Worm (Caenorhabditis elegans): ENCODE measurements around the gene lips-1.

The lips-1 gene

ce11 chrX:12510148-12510785 is 17.7 kb downstream of the lips-1 start:
- TF ChIP-seq ceh-9 (tag; optimal IDR thresholded peaks at IDR 0.05) = no peak
- no peak for TF ChIP-seq fkh-2 (tag; optimal IDR thresholded peaks at IDR 0.05)
- peak; percentile 24 for TF ChIP-seq lsy-12 (tag; optimal IDR thresholded peaks at IDR 0.05)
- TF ChIP-seq nhr-76 (tag; optimal IDR thresholded peaks at IDR 0.05) = no peak
- TF ChIP-seq ama-1 (optimal IDR thresholded peaks at IDR 0.05) = no peak
- TF ChIP-seq skn-1 (tag; optimal IDR thresholded peaks at IDR 0.05) = no peak
- TF ChIP-seq mdl-1 (tag; optimal IDR thresholded peaks at IDR 0.05) = no peak
- peak; percentile 69 for TF ChIP-seq hmg-11 (tag; optimal IDR thresholded peaks at IDR 0.05)
- peak; percentile 45 for TF ChIP-seq tbx-2 (tag; optimal IDR thresholded peaks at IDR 0.05)
- TF ChIP-seq unc-62 (GFP tag; optimal IDR thresholded peaks at IDR 0.05) = peak; percentile 23
- peak; percentile 66 for TF ChIP-seq nfya-1 (tag; optimal IDR thresholded peaks at IDR 0.05; ENCODE audit: insufficient read depth)
- peak; percentile 8 for TF ChIP-seq snpc-4 (tag; optimal IDR thresholded peaks at IDR 0.05)
- no peak for TF ChIP-seq nhr-237 (tag; optimal IDR thresholded peaks at IDR 0.05)
- no peak for TF ChIP-seq elt-1 (tag; optimal IDR thresholded peaks at IDR 0.05)
- TF ChIP-seq R02D3.7 (tag; optimal IDR thresholded peaks at IDR 0.05) = no peak
- TF ChIP-seq elt-2 (tag; optimal IDR thresholded peaks at IDR 0.05) = no peak
- peak; percentile 48 for TF ChIP-seq egl-5 (tag; optimal IDR thresholded peaks at IDR 0.05)
- TF ChIP-seq nhr-77 (tag; optimal IDR thresholded peaks at IDR 0.05) = no peak
- no peak for TF ChIP-seq ceh-28 (tag; optimal IDR thresholded peaks at IDR 0.05)
- no peak for TF ChIP-seq nhr-28 (tag; optimal IDR thresholded peaks at IDR 0.05)
- TF ChIP-seq mml-1 (tag; optimal IDR thresholded peaks at IDR 0.05) = no peak
- TF ChIP-seq jun-1 (tag; optimal IDR thresholded peaks at IDR 0.05) = no peak
- TF ChIP-seq eor-1 (tag; optimal IDR thresholded peaks at IDR 0.05) = no peak
- TF ChIP-seq ztf-4 (tag; optimal IDR thresholded peaks at IDR 0.05) = peak; percentile 13
- TF ChIP-seq nhr-25 (tag; optimal IDR thresholded peaks at IDR 0.05) = peak; percentile 54
- no peak for TF ChIP-seq lin-15B (tag; optimal IDR thresholded peaks at IDR 0.05)
- TF ChIP-seq aly-2 (tag; optimal IDR thresholded peaks at IDR 0.05) = no peak
- TF ChIP-seq pha-4 (tag; optimal IDR thresholded peaks at IDR 0.05) = no peak
- no peak for TF ChIP-seq ztf-11 (tag; optimal IDR thresholded peaks at IDR 0.05)
- TF ChIP-seq ZK546.5 (tag; optimal IDR thresholded peaks at IDR 0.05) = no peak
- no peak for TF ChIP-seq elt-3 (tag; optimal IDR thresholded peaks at IDR 0.05)
- TF ChIP-seq daf-12 (tag; optimal IDR thresholded peaks at IDR 0.05) = no peak
- no peak for TF ChIP-seq sea-2 (GFP tag; optimal IDR thresholded peaks at IDR 0.05)
- peak; percentile 7 for TF ChIP-seq ceh-82 (tag; optimal IDR thresholded peaks at IDR 0.05)
- peak; percentile 50 for TF ChIP-seq nhr-43 (tag; optimal IDR thresholded peaks at IDR 0.05; ENCODE audit: poor library complexity, severe bottlenecking)
- TF ChIP-seq fos-1 (tag; optimal IDR thresholded peaks at IDR 0.05) = no peak
- TF ChIP-seq egl-27 (tag; optimal IDR thresholded peaks at IDR 0.05) = no peak
- TF ChIP-seq zag-1 (tag; optimal IDR thresholded peaks at IDR 0.05) = no peak
- no peak for TF ChIP-seq nhr-12 (tag; optimal IDR thresholded peaks at IDR 0.05)
- peak; percentile 82 for TF ChIP-seq lin-39 (tag; optimal IDR thresholded peaks at IDR 0.05)
- peak; percentile 59 for TF ChIP-seq nhr-23 (tag; optimal IDR thresholded peaks at IDR 0.05)
- no peak for TF ChIP-seq unc-39 (tag; optimal IDR thresholded peaks at IDR 0.05)
- TF ChIP-seq ceh-16 (tag; optimal IDR thresholded peaks at IDR 0.05) = no peak
- TF ChIP-seq pqm-1 (tag; optimal IDR thresholded peaks at IDR 0.05) = no peak
- TF ChIP-seq nhr-67 (tag; optimal IDR thresholded peaks at IDR 0.05) = no peak
- peak; percentile 41 for TF ChIP-seq nhr-11 (tag; optimal IDR thresholded peaks at IDR 0.05)
- peak; percentile 42 for TF ChIP-seq fkh-10 (GFP tag; optimal IDR thresholded peaks at IDR 0.05)
